Worm (Caenorhabditis elegans): ENCODE data around the gene F59A1.16.

The F59A1.16 gene

ce11 chrV:17684857-17685256 is at the start of gene F59A1.16, which contains the start of gene F59A1.6:
Gene F59A1.16, minus strand, starts transcription at chrV:17684957.
Gene F59A1.6, plus strand, starts transcription at chrV:17685141.
- TF ChIP-seq ceh-31 (tag; optimal IDR thresholded peaks at IDR 0.05) (no peak), C38D4.7 (GFP tag; optimal IDR thresholded peaks at IDR 0.05) (no peak), T23F11.4 (GFP tag; optimal IDR thresholded peaks at IDR 0.05) (no peak), odd-2 (tag; optimal IDR thresholded peaks at IDR 0.05) (no peak), hlh-13 (GFP tag; optimal IDR thresholded peaks at IDR 0.05) (no peak), hlh-6 (tag; optimal IDR thresholded peaks at IDR 0.05) (no peak), ceh-19 (GFP tag; optimal IDR thresholded peaks at IDR 0.05) (no peak), pqm-1 (tag; optimal IDR thresholded peaks at IDR 0.05) (no peak), unc-3 (GFP tag; conservative IDR thresholded peaks at IDR 0.05) (no peak), unc-3 (tag; optimal IDR thresholded peaks at IDR 0.05) (no peak), tbx-7 (tag; optimal IDR thresholded peaks at IDR 0.05) (no peak), gmeb-2 (tag; optimal IDR thresholded peaks at IDR 0.05) (no peak), tbx-2 (tag; optimal IDR thresholded peaks at IDR 0.05) (no peak), zip-5 (tag; optimal IDR thresholded peaks at IDR 0.05) (no peak)

ce11 chrV:17732516-17732915 is 47.8 kb upstream of the F59A1.16 start, which contains the start of gene twk-42:
Gene twk-42, minus strand, starts transcription at chrV:17732616.
- TF ChIP-seq syd-9 (tag; optimal IDR thresholded peaks at IDR 0.05) (no peak), dve-1 (tag; optimal IDR thresholded peaks at IDR 0.05) (no peak), rnt-1 (tag; optimal IDR thresholded peaks at IDR 0.05) (no peak), che-1 (tag; optimal IDR thresholded peaks at IDR 0.05) (no peak), gmeb-2 (tag; optimal IDR thresholded peaks at IDR 0.05) (no peak), ets-4 (tag; optimal IDR thresholded peaks at IDR 0.05) (no peak)

DNA sequence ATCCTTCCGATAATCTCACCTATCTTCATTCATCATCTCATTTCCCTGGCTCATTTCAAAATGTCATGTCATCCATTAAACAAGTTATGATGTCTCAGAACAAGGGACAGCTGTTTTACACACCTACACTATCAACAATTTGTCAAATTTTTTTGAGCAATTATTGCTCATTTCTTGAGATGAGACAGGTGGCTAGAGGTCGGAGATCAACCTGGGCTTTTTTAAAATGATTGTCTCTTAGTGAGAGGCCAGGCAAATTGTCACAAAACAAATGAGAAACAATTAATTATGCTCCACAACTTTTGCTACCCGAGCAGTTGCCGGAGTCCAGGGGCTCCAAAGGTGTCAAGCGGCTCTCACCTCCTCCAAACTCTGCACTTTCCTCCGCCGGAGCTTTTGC is 44.0 kb upstream of the F59A1.16 start:
- TF ChIP-seq eyg-1 (tag; optimal IDR thresholded peaks at IDR 0.05), result no peak
- no peak for TF ChIP-seq C08G9.2 (tag; optimal IDR thresholded peaks at IDR 0.05)
- TF ChIP-seq dve-1 (tag; optimal IDR thresholded peaks at IDR 0.05), result no peak
- no peak for TF ChIP-seq sdc-2 (tag; optimal IDR thresholded peaks at IDR 0.05)
- no peak for TF ChIP-seq elt-2 (tag; optimal IDR thresholded peaks at IDR 0.05)
- TF ChIP-seq unc-55 (GFP tag; optimal IDR thresholded peaks at IDR 0.05), result peak; percentile 75
- TF ChIP-seq hlh-6 (tag; optimal IDR thresholded peaks at IDR 0.05), result no peak
- no peak for TF ChIP-seq K02D7.2 (tag; optimal IDR thresholded peaks at IDR 0.05)
- TF ChIP-seq odd-2 (tag; optimal IDR thresholded peaks at IDR 0.05), result no peak
- TF ChIP-seq mec-3 (tag; optimal IDR thresholded peaks at IDR 0.05; ENCODE audit: borderline replicate concordance), result no peak
- TF ChIP-seq pax-1 (tag; optimal IDR thresholded peaks at IDR 0.05), result no peak
- TF ChIP-seq rnt-1 (tag; optimal IDR thresholded peaks at IDR 0.05), result no peak
- no peak for TF ChIP-seq ceh-34 (tag; optimal IDR thresholded peaks at IDR 0.05)
- TF ChIP-seq pha-2 (tag; optimal IDR thresholded peaks at IDR 0.05), result no peak
- peak; percentile 29 for TF ChIP-seq ceh-18 (tag; optimal IDR thresholded peaks at IDR 0.05)

DNA sequence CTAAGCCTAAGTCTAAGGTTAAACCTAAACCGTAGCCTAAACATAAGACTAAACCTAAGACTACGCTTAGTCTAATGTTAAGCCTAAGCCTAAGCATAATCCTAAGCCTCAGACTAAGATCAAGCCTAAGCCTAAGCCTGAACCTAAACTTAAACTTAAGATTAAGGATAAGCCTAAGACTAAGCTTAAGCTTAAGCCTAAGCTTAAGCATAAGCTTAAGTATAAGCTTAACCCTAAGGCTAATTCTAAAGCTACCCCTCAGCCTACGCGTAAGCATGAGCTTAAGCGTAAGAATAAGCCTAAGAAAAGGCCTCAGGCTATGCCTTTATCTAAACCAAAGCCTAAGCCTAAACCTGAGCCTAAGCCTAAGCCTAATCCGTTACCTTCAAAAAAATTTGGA is 43.6 kb upstream of the F59A1.16 start:
- no peak for TF ChIP-seq ceh-24 (tag; optimal IDR thresholded peaks at IDR 0.05)
- TF ChIP-seq dve-1 (tag; optimal IDR thresholded peaks at IDR 0.05), result peak; percentile 84

DNA sequence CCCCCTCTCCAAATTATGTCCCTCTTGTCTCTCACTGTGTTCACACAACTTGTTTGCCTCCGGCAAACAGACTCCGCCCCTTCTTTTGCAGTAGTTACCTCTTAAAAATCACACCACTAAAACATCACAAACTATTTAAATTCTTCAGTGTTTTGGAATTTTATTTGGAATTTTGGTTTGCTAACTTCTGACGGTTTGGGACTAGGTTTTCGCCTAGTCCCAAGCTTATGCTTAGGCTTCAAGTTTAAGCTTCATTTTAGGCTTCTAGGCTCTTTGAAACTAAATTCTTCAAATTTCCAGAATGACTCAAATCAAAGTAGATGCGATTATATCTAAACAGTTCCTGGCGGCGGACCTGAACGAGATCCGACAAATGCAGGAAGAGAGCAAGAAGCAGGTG is 39.9 kb upstream of the F59A1.16 start, which contains the start of gene fat-5:
Gene fat-5 (plus strand): TSS at position 301 of the 400 bp plus-strand sequence.
- no peak for TF ChIP-seq sox-2 (GFP tag; IDR thresholded peaks at IDR 0.05)
- TF ChIP-seq dve-1 (tag; optimal IDR thresholded peaks at IDR 0.05), result no peak
- TF ChIP-seq sdc-2 (tag; optimal IDR thresholded peaks at IDR 0.05), result no peak
- TF ChIP-seq lim-6 (tag; optimal IDR thresholded peaks at IDR 0.05), result no peak
- TF ChIP-seq K02D7.2 (tag; optimal IDR thresholded peaks at IDR 0.05), result no peak
- TF ChIP-seq odd-2 (tag; optimal IDR thresholded peaks at IDR 0.05), result no peak
- no peak for TF ChIP-seq tbx-2 (tag; optimal IDR thresholded peaks at IDR 0.05)
- TF ChIP-seq pha-2 (tag; optimal IDR thresholded peaks at IDR 0.05), result no peak
- TF ChIP-seq mec-3 (tag; optimal IDR thresholded peaks at IDR 0.05; ENCODE audit: borderline replicate concordance), result no peak
- no peak for TF ChIP-seq ceh-31 (tag; optimal IDR thresholded peaks at IDR 0.05)
- no peak for TF ChIP-seq K09A11.1 (tag; optimal IDR thresholded peaks at IDR 0.05; ENCODE audit: insufficient read depth)
- TF ChIP-seq fax-1 (tag; optimal IDR thresholded peaks at IDR 0.05), result no peak
